Fruit fly (Drosophila melanogaster) whole organism, prepupa: ENCODE results near the gene CG13295.

Source experiments
- CG3919 ChIP-seq: fragments of 200-800 bp; sonication (Bioruptor generic); optimal IDR thresholded peaks from 3 replicates; lab custom pipeline; 2016; ENCODE audit warnings: missing biosample characterization, missing genetic modification characterization
- Lpt ChIP-seq: fragments of 200-800 bp; sonication (Bioruptor generic); optimal IDR thresholded peaks from 3 replicates; lab custom pipeline; 2016; ENCODE audit warnings: missing biosample characterization, missing genetic modification characterization
- OdsH ChIP-seq: fragments of 200-800 bp; sonication (Bioruptor generic); optimal IDR thresholded peaks from 3 replicates; lab custom pipeline; 2016; ENCODE audit warnings: missing biosample characterization, missing genetic modification characterization
- Sox15 ChIP-seq: fragments of 200-800 bp; sonication (Bioruptor generic); optimal IDR thresholded peaks from 3 replicates; lab custom pipeline; 2016; ENCODE audit warnings: missing biosample characterization, missing genetic modification characterization
- net ChIP-seq: fragments of 200-800 bp; sonication (Bioruptor generic); optimal IDR thresholded peaks from 3 replicates; lab custom pipeline; 2016; ENCODE audit warnings: missing biosample characterization, missing genetic modification characterization

- no peak for TF ChIP-seq OdsH (GFP tag; lab: Kevin White, UChicago)
- no peak for TF ChIP-seq Lpt (GFP tag; lab: Kevin White, UChicago)
- TF ChIP-seq Sox15 (GFP tag; lab: Kevin White, UChicago) = no peak
- no peak for TF ChIP-seq CG3919
- TF ChIP-seq net = no peak
These were observed 40.5 kb upstream of the CG13295 start for dm6 chr3L:6115505-6115904.
